Worm (Caenorhabditis elegans): ENCODE measurements around the gene twk-48.
A peak's percentile ranks its signal among the peaks of the same experiment; 100 is the strongest.

Gene twk-48

ce11 chrIII:9849950-9850349 is 10.6 kb upstream of the twk-48 start (continued):
- TF ChIP-seq dmd-9 (GFP tag; IDR thresholded peaks at IDR 0.05) = no peak
- TF ChIP-seq nhr-28 (tag; optimal IDR thresholded peaks at IDR 0.05) = peak; percentile 87
- no peak for TF ChIP-seq sdz-12 (GFP tag; optimal IDR thresholded peaks at IDR 0.05)
- TF ChIP-seq daf-12 (tag; optimal IDR thresholded peaks at IDR 0.05) = no peak
- no peak for TF ChIP-seq Y5F2A.4 (GFP tag; optimal IDR thresholded peaks at IDR 0.05)
- no peak for TF ChIP-seq hmg-1.1 (GFP tag; IDR thresholded peaks at IDR 0.05)
- no peak for TF ChIP-seq unc-130 (GFP tag; optimal IDR thresholded peaks at IDR 0.05)
- no peak for TF ChIP-seq ama-1 (optimal IDR thresholded peaks at IDR 0.05)
- no peak for TF ChIP-seq aly-2 (tag; optimal IDR thresholded peaks at IDR 0.05)
- TF ChIP-seq egl-43 (GFP tag; IDR thresholded peaks at IDR 0.05) = no peak
- peak in 1 of 2 experiments; percentile 73 for TF ChIP-seq unc-62 (GFP tag; optimal IDR thresholded peaks at IDR 0.05 in 1 of 2)
- no peak for TF ChIP-seq unc-62 (tag; optimal IDR thresholded peaks at IDR 0.05)
- TF ChIP-seq pha-4 (GFP tag; IDR thresholded peaks at IDR 0.05) = no peak
- TF ChIP-seq pha-4 (tag; optimal IDR thresholded peaks at IDR 0.05) = no peak
- no peak for TF ChIP-seq skn-1 (tag; optimal IDR thresholded peaks at IDR 0.05)
- TF ChIP-seq T20F7.1 (GFP tag; optimal IDR thresholded peaks at IDR 0.05) = no peak
- TF ChIP-seq unc-39 (tag; optimal IDR thresholded peaks at IDR 0.05) = no peak
- no peak for TF ChIP-seq snpc-1.2 (GFP tag; IDR thresholded peaks at IDR 0.05)
- TF ChIP-seq F44E2.7 (GFP tag; IDR thresholded peaks at IDR 0.05) = no peak
- TF ChIP-seq nhr-10 (tag; optimal IDR thresholded peaks at IDR 0.05) = no peak
- TF ChIP-seq daf-8 (GFP tag; IDR thresholded peaks at IDR 0.05) = no peak

ce11 chrIII:9850877-9851276 is 9.7 kb upstream of the twk-48 start:
- TF ChIP-seq nhr-10 (tag; optimal IDR thresholded peaks at IDR 0.05) (peak; percentile 10), ceh-20 (GFP tag; IDR thresholded peaks at IDR 0.05) (no peak), dmd-6 (GFP tag; IDR thresholded peaks at IDR 0.05) (peak; percentile 39; the same call in 1 of the 2 replicates), ceh-82 (tag; optimal IDR thresholded peaks at IDR 0.05) (no peak), hlh-11 (tag; optimal IDR thresholded peaks at IDR 0.05) (peak; percentile 18), nhr-28 (tag; optimal IDR thresholded peaks at IDR 0.05) (peak; percentile 51), daf-16 (GFP tag; optimal IDR thresholded peaks at IDR 0.05) (no peak), daf-16 (tag; optimal IDR thresholded peaks at IDR 0.05) (peak; percentile 62), madf-9 (GFP tag; conservative IDR thresholded peaks at IDR 0.05) (no peak), dve-1 (tag; optimal IDR thresholded peaks at IDR 0.05; ENCODE audit: insufficient read depth) (peak; percentile 8), egl-27 (tag; optimal IDR thresholded peaks at IDR 0.05) (no peak), lin-29 (GFP tag; IDR thresholded peaks at IDR 0.05) (no peak)

ce11 chrIII:9851547-9851946 is 9.0 kb upstream of the twk-48 start, which contains the start of gene K11H3.3:
TSS of gene K11H3.3 (plus strand) at chrIII:9851854.
- TF ChIP-seq hlh-30 (tag; optimal IDR thresholded peaks at IDR 0.05; ENCODE audit: insufficient read depth) = peak; percentile 13
- TF ChIP-seq aha-1 (tag) = peak; percentile 54
- no peak for TF ChIP-seq ces-1 (GFP tag; optimal IDR thresholded peaks at IDR 0.05)
- TF ChIP-seq set-16 (GFP tag; IDR thresholded peaks at IDR 0.05) = 0 out of 2 replicates have a peak, but pooled peaks have one; percentile 17
- no peak for TF ChIP-seq ceh-62 (tag; optimal IDR thresholded peaks at IDR 0.05)
- peak; percentile 8 for TF ChIP-seq mep-1 (tag; optimal IDR thresholded peaks at IDR 0.05)

Data from whole organism, L4 larva.